Fruit fly (Drosophila melanogaster): ENCODE results near the gene CG13050.
A peak's percentile ranks its signal among the peaks of the same experiment; 100 is the strongest.

The CG13050 gene

dm6 chr3L:16283821-16284220, 4.8 kb upstream of the CG13050 start, which contains the start of gene CG13048:
CG13048 (minus strand) TSS chr3L:16283921.
- TF ChIP-seq salr (GFP tag; optimal IDR thresholded peaks at IDR 0.05) (no peak), topi (GFP tag; optimal IDR thresholded peaks at IDR 0.05) (no peak), lz (GFP tag; optimal IDR thresholded peaks at IDR 0.05) (no peak), Hr39 (GFP tag; optimal IDR thresholded peaks at IDR 0.05) (no peak), CG11294 (GFP tag; IDR thresholded peaks at IDR 0.05) (no peak), Sox15 (GFP tag; optimal IDR thresholded peaks at IDR 0.05) (no peak), CG16779 (tag; optimal IDR thresholded peaks at IDR 0.05) (no peak), fd59A (GFP tag; optimal IDR thresholded peaks at IDR 0.05) (no peak), Hr4 (GFP tag; optimal IDR thresholded peaks at IDR 0.05) (no peak), CG8319 (GFP tag; optimal IDR thresholded peaks at IDR 0.05) (no peak), CG10631 (GFP tag; optimal IDR thresholded peaks at IDR 0.05) (no peak), CG32006 (GFP tag; optimal IDR thresholded peaks at IDR 0.05) (no peak), CG6276 (GFP tag; optimal IDR thresholded peaks at IDR 0.05) (no peak), CG1621 (tag; optimal IDR thresholded peaks at IDR 0.05) (no peak), acj6 (GFP tag; optimal IDR thresholded peaks at IDR 0.05) (no peak), Eip93F (GFP tag; optimal IDR thresholded peaks at IDR 0.05) (no peak), CG34406 (GFP tag; optimal IDR thresholded peaks at IDR 0.05) (no peak), Ets96B (tag; optimal IDR thresholded peaks at IDR 0.05) (no peak)

- TF ChIP-seq ss (GFP tag; optimal IDR thresholded peaks at IDR 0.05) (peak in 1 of 2 experiments; percentile 62), Lpt (GFP tag; optimal IDR thresholded peaks at IDR 0.05) (no peak)
These were observed 2.9 kb upstream of the CG13050 start, which contains the start of gene CG13049 for dm6 chr3L:16281880-16282556. CG13049 (minus strand) TSS chr3L:16281930.

dm6 chr3L:16279987-16280454, 950 bp upstream of the CG13050 start, which contains the start of gene CG13064:
CG13064 (plus strand) TSS chr3L:16280404.
- TF ChIP-seq eg (GFP tag; IDR thresholded peaks at IDR 0.05) (no peak), Lpt (GFP tag; optimal IDR thresholded peaks at IDR 0.05) (peak; percentile 8), Sox102F (GFP tag; optimal IDR thresholded peaks at IDR 0.05) (peak; percentile 19), fd59A (GFP tag; optimal IDR thresholded peaks at IDR 0.05) (no peak), Eip75B (GFP tag; optimal IDR thresholded peaks at IDR 0.05) (peak; percentile 47), dsx (GFP tag; optimal IDR thresholded peaks at IDR 0.05; ENCODE audit: poor library complexity, severe bottlenecking) (peak; percentile 55), Eip78C (GFP tag) (peak; percentile 53), ss (GFP tag; optimal IDR thresholded peaks at IDR 0.05) (peak in 1 of 2 experiments; percentile 63)

- no peak for TF ChIP-seq salr (GFP tag; optimal IDR thresholded peaks at IDR 0.05)
- TF ChIP-seq net (GFP tag; optimal IDR thresholded peaks at IDR 0.05), result no peak
- no peak for TF ChIP-seq dsx (GFP tag; optimal IDR thresholded peaks at IDR 0.05; ENCODE audit: poor library complexity, severe bottlenecking)
These were observed 1.9 kb downstream of the CG13050 start, which contains the start of gene CG13065 for dm6 chr3L:16277135-16277534. CG13065 (plus strand) TSS chr3L:16277435.

- no peak for TF ChIP-seq CG31627 (GFP tag; optimal IDR thresholded peaks at IDR 0.05)
- no peak for TF ChIP-seq CG6792 (GFP tag; optimal IDR thresholded peaks at IDR 0.05)
- TF ChIP-seq CG6276 (GFP tag; optimal IDR thresholded peaks at IDR 0.05), result no peak
- TF ChIP-seq Lpt (GFP tag; optimal IDR thresholded peaks at IDR 0.05), result no peak
- TF ChIP-seq achi (GFP tag; optimal IDR thresholded peaks at IDR 0.05), result no peak
- TF ChIP-seq Gug (GFP tag; IDR thresholded peaks at IDR 0.05), result no peak
- no peak for TF ChIP-seq Hr39 (GFP tag; optimal IDR thresholded peaks at IDR 0.05)
- no peak; the same call in 1 of the 2 replicates for TF ChIP-seq CG15336 (GFP tag; IDR thresholded peaks at IDR 0.05)
- peak; percentile 51 for TF ChIP-seq CG3032 (tag; optimal IDR thresholded peaks at IDR 0.05)
- TF ChIP-seq CG16779 (tag; optimal IDR thresholded peaks at IDR 0.05), result no peak
- peak; percentile 37 for TF ChIP-seq Ets96B (tag; optimal IDR thresholded peaks at IDR 0.05)
- no peak for TF ChIP-seq ss (GFP tag; optimal IDR thresholded peaks at IDR 0.05)
- TF ChIP-seq CG10631 (GFP tag; optimal IDR thresholded peaks at IDR 0.05), result no peak
- no peak for TF ChIP-seq CG11762 (GFP tag; optimal IDR thresholded peaks at IDR 0.05; ENCODE audit: insufficient read depth)
- peak; percentile 44 for TF ChIP-seq CG6808 (GFP tag; optimal IDR thresholded peaks at IDR 0.05)
- peak; percentile 9 for TF ChIP-seq fd59A (GFP tag; optimal IDR thresholded peaks at IDR 0.05)
- no peak for TF ChIP-seq fd85E (GFP tag; optimal IDR thresholded peaks at IDR 0.05)
- TF ChIP-seq net (GFP tag; optimal IDR thresholded peaks at IDR 0.05), result no peak
- TF ChIP-seq pdm3 (GFP tag; optimal IDR thresholded peaks at IDR 0.05), result no peak
- TF ChIP-seq Hr4 (GFP tag; optimal IDR thresholded peaks at IDR 0.05), result no peak
- no peak for TF ChIP-seq CG11902 (GFP tag; optimal IDR thresholded peaks at IDR 0.05)
- TF ChIP-seq Smox (GFP tag; optimal IDR thresholded peaks at IDR 0.05), result no peak
- peak; percentile 16 for TF ChIP-seq spab (GFP tag; optimal IDR thresholded peaks at IDR 0.05)
- no peak for TF ChIP-seq Eip75B (GFP tag; optimal IDR thresholded peaks at IDR 0.05)
- no peak for TF ChIP-seq OdsH (GFP tag; optimal IDR thresholded peaks at IDR 0.05)
These were observed 3.6 kb downstream of the CG13050 start for dm6 chr3L:16275391-16276017.
